Worm (Caenorhabditis elegans) whole organism, midembryonic: ENCODE results near the gene ced-7.

ENCODE experiments used
- T22C8.4 ChIP-seq: fragments of 200-800 bp; sonication (Bioruptor generic); IDR thresholded peaks from 2 replicates; pipeline ENCODE4 v1.3.6; 2022; ENCODE audit warnings: missing genetic modification characterization, missing compliant biosample characterization
- cog-1 ChIP-seq: sonication (generic microtip); optimal IDR thresholded peaks from 2 replicates; lab custom pipeline; 2016; ENCODE audit warnings: missing genetic modification characterization, missing compliant biosample characterization
- flt-1 ChIP-seq: fragments of 200-800 bp; sonication (Bioruptor generic); IDR thresholded peaks from 2 replicates; pipeline ENCODE4 v1.3.6; 2022; ENCODE audit warnings: missing genetic modification characterization, missing compliant biosample characterization
- klf-2 ChIP-seq: fragments of 200-800 bp; sonication (Bioruptor generic); conservative IDR thresholded peaks from 2 replicates; pipeline ENCODE4 v1.3.6; 2022; ENCODE audit warnings: missing genetic modification reagents, missing genetic modification characterization, missing compliant biosample characterization
- med-1 ChIP-seq: sonication (generic microtip); optimal IDR thresholded peaks from 2 replicates; lab custom pipeline; 2017; ENCODE audit warnings: missing genetic modification characterization, mild to moderate bottlenecking, missing compliant biosample characterization, antibody characterized with exemption, missing genetic modification reagents; ENCODE audit not compliant: insufficient read depth
- ref-1 ChIP-seq: fragments of 200-800 bp; sonication (Bioruptor generic); conservative IDR thresholded peaks from 2 replicates; pipeline ENCODE4 v1.3.6; 2022; ENCODE audit warnings: missing genetic modification reagents, missing genetic modification characterization, missing compliant biosample characterization
- tab-1 ChIP-seq: fragments of 200-800 bp; sonication (Bioruptor generic); IDR thresholded peaks from 2 replicates; pipeline ENCODE4 v1.3.6; 2022; ENCODE audit warnings: missing genetic modification characterization, missing compliant biosample characterization
- ztf-23 ChIP-seq: fragments of 200-800 bp; sonication (Bioruptor generic); IDR thresholded peaks from 2 replicates; pipeline ENCODE4 v1.3.6; 2022; ENCODE audit warnings: missing genetic modification reagents, missing genetic modification characterization, missing compliant biosample characterization
- ztf-29 ChIP-seq: fragments of 200-800 bp; sonication (Bioruptor generic); IDR thresholded peaks from 2 replicates; pipeline ENCODE4 v1.3.6; 2022; ENCODE audit warnings: missing genetic modification reagents, missing genetic modification characterization, missing compliant biosample characterization

DNA sequence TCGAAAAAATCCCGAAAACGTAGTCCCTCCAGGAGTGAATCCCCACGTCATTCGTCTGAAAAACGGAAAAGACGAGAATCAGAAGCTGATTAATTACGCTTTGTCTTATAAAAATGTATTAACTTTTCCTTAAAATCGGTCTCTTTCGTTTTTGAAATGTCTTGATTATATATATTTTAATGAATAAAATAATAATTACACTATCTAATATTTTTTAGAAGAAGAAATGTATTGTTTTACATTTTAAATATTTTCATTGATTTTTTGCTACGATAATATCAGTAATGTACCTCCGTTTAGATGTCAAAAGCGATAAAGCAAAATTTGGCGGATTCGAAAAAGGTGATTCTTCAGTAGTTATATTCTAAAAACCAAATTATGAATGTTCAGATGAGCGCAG, 54.6 kb downstream of the ced-7 start, which contains the start of gene trpp-3:
- TF ChIP-seq flt-1 (GFP tag; lab: Robert Waterston, UW) (no peak), cog-1 (tag; lab: Kevin White, UChicago) (no peak), T22C8.4 (GFP tag; lab: Robert Waterston, UW) (no peak), ref-1 (no peak), klf-2 (GFP tag; lab: Robert Waterston, UW) (no peak), med-1 (no peak), ztf-29 (GFP tag; lab: Robert Waterston, UW) (no peak), tab-1 (GFP tag; lab: Robert Waterston, UW) (no peak), ztf-23 (GFP tag; lab: Robert Waterston, UW) (no peak)
